Worm (Caenorhabditis elegans): ENCODE measurements around the gene rpn-3.

rpn-3 gene

ce11 chrIII:8467520-8467919 is 20.4 kb downstream of the rpn-3 start:
- TF ChIP-seq ceh-82 (tag; optimal IDR thresholded peaks at IDR 0.05) = no peak
- no peak for TF ChIP-seq Y55F3AM.14 (GFP tag; optimal IDR thresholded peaks at IDR 0.05)
- TF ChIP-seq nhr-12 (tag; optimal IDR thresholded peaks at IDR 0.05) = no peak
- no peak for TF ChIP-seq ceh-16 (tag; optimal IDR thresholded peaks at IDR 0.05)
- TF ChIP-seq ztf-1 (GFP tag; conservative IDR thresholded peaks at IDR 0.05) = no peak
- TF ChIP-seq sma-3 (GFP tag; optimal IDR thresholded peaks at IDR 0.05) = no peak
- no peak for TF ChIP-seq dmd-4 (tag; optimal IDR thresholded peaks at IDR 0.05)
- no peak for TF ChIP-seq aly-2 (tag; optimal IDR thresholded peaks at IDR 0.05)
- no peak for TF ChIP-seq R02D3.7 (tag; optimal IDR thresholded peaks at IDR 0.05)
- TF ChIP-seq mdl-1 (tag; optimal IDR thresholded peaks at IDR 0.05) = no peak
- TF ChIP-seq ztf-4 (tag; optimal IDR thresholded peaks at IDR 0.05) = no peak
- TF ChIP-seq lin-11 (tag; optimal IDR thresholded peaks at IDR 0.05) = no peak
- TF ChIP-seq ZK546.5 (tag; optimal IDR thresholded peaks at IDR 0.05) = no peak

ce11 chrIII:8473292-8473691 is 26.1 kb downstream of the rpn-3 start:
- TF ChIP-seq unc-62 (GFP tag; optimal IDR thresholded peaks at IDR 0.05) (no peak), C34F6.9 (tag; optimal IDR thresholded peaks at IDR 0.05) (no peak), blmp-1 (tag; optimal IDR thresholded peaks at IDR 0.05; ENCODE audit: insufficient read depth) (no peak), unc-55 (GFP tag; optimal IDR thresholded peaks at IDR 0.05) (no peak), Y55F3AM.14 (GFP tag; optimal IDR thresholded peaks at IDR 0.05) (no peak), dmd-4 (tag; optimal IDR thresholded peaks at IDR 0.05) (no peak), ceh-16 (tag; optimal IDR thresholded peaks at IDR 0.05) (no peak), nhr-10 (tag; optimal IDR thresholded peaks at IDR 0.05) (no peak), crh-2 (tag; optimal IDR thresholded peaks at IDR 0.05) (no peak), sem-4 (tag; optimal IDR thresholded peaks at IDR 0.05) (no peak), lsy-2 (tag; optimal IDR thresholded peaks at IDR 0.05) (no peak), zag-1 (tag; optimal IDR thresholded peaks at IDR 0.05) (no peak), ama-1 (optimal IDR thresholded peaks at IDR 0.05) (no peak), ztf-1 (GFP tag; conservative IDR thresholded peaks at IDR 0.05) (no peak), aly-2 (tag; optimal IDR thresholded peaks at IDR 0.05) (no peak), skn-1 (tag; optimal IDR thresholded peaks at IDR 0.05) (no peak), nhr-11 (tag; optimal IDR thresholded peaks at IDR 0.05) (no peak), egl-27 (tag; optimal IDR thresholded peaks at IDR 0.05) (no peak), ztf-4 (tag; optimal IDR thresholded peaks at IDR 0.05) (no peak)

DNA sequence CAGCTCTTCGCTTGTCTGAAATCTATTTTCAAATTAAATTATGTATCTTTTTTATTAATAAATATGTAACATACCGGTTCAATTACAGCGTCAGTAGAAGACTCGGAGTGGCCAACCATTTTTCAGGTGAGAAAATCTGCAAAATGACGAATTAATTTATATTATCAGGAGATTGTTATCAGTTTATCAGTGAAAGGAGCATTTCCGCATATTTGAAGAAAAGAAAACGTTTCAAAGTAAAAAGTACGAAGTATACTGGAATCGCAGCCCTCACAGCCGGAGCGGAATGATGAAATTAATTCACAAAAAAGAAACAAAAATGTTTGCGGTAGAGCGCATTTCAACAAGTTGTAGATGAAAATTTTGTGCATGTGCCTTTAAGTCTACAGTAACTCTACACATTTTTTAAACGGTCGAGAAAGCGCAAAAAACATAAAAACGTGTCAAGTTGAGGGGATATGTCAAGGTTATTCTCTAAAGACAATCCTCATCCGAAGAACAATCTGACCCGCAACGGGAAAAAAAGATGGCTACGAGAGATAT is 32.2 kb downstream of the rpn-3 start:
- TF ChIP-seq lin-13 (GFP tag; optimal IDR thresholded peaks at IDR 0.05) = no peak
- no peak for TF ChIP-seq alr-1 (tag; optimal IDR thresholded peaks at IDR 0.05)
- TF ChIP-seq sma-9 (GFP tag; optimal IDR thresholded peaks at IDR 0.05) = peak; percentile 9
- no peak for TF ChIP-seq sma-9 (tag; optimal IDR thresholded peaks at IDR 0.05)
- TF ChIP-seq lsy-2 (tag; optimal IDR thresholded peaks at IDR 0.05) = no peak
- TF ChIP-seq fos-1 (tag; optimal IDR thresholded peaks at IDR 0.05) = peak; percentile 63

- TF ChIP-seq nhr-25 (tag; optimal IDR thresholded peaks at IDR 0.05) = no peak
- no peak for TF ChIP-seq F13H6.1 (tag; optimal IDR thresholded peaks at IDR 0.05)
- no peak for TF ChIP-seq lin-39 (tag; optimal IDR thresholded peaks at IDR 0.05)
- no peak for TF ChIP-seq ama-1 (optimal IDR thresholded peaks at IDR 0.05)
- TF ChIP-seq nhr-21 (tag; optimal IDR thresholded peaks at IDR 0.05) = no peak
- no peak for TF ChIP-seq fos-1 (tag; optimal IDR thresholded peaks at IDR 0.05)
Measured at ce11 chrIII:8480355-8480754, 33.2 kb downstream of the rpn-3 start, which contains the start of gene F42H10.6. TSS of gene F42H10.6 (minus strand) at chrIII:8480455.

DNA sequence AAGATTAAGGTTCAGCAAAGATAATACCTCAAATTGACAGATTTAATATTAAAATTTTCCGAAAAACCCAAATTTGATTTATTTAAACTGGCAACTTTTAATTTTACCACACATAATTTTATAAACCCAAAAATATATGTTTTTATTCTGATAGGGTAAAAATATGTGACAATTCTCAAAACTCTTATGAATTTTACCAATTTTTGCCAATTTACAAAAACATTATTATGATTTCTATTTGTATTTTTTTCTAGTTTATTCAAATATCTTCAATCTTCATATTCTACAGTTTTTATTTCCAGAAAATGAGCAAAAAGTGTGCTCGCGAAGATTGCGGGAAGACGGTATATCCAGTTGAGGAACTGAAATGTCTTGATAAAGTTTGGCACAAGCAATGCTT is 36.7 kb downstream of the rpn-3 start, which contains the start of gene F42H10.3:
Gene F42H10.3, plus strand, starts transcription at position 301 of the 400 bp plus-strand sequence.
- no peak for TF ChIP-seq elt-1 (tag; optimal IDR thresholded peaks at IDR 0.05)
- TF ChIP-seq ztf-1 (GFP tag; conservative IDR thresholded peaks at IDR 0.05) = no peak
- TF ChIP-seq zag-1 (tag; optimal IDR thresholded peaks at IDR 0.05) = no peak
- no peak for TF ChIP-seq lsy-2 (tag; optimal IDR thresholded peaks at IDR 0.05)
- no peak for TF ChIP-seq crh-2 (tag; optimal IDR thresholded peaks at IDR 0.05)
- no peak for TF ChIP-seq nhr-23 (tag; optimal IDR thresholded peaks at IDR 0.05)
- no peak for TF ChIP-seq mdl-1 (tag; optimal IDR thresholded peaks at IDR 0.05)
- no peak for TF ChIP-seq nhr-6 (tag; optimal IDR thresholded peaks at IDR 0.05)
- no peak for TF ChIP-seq fos-1 (tag; optimal IDR thresholded peaks at IDR 0.05)
- no peak for TF ChIP-seq nhr-25 (tag; optimal IDR thresholded peaks at IDR 0.05)
- TF ChIP-seq nhr-21 (tag; optimal IDR thresholded peaks at IDR 0.05) = no peak
